Fruit fly (Drosophila melanogaster): ENCODE measurements around the gene OtopLa.

DNA sequence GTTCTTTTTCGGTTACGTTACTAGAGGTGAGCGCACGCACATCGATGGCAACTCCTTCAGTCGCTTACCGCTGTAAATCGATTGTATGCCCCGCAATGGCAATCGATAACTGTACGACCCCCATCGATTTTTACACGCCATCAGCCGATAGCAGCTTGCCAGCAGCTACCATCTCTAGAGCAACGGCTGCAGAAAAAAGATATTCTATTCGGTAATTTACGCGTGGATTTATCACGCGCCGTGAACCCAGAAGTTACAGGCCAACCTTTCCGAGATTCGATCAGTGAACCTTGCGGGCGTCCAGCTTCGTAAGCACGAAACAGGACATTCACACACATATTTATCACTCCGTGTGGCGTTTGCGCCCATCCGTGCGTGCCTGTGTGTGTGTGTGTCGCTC is 17.6 kb upstream of the OtopLa start, which contains the start of the genes Sirt4 and CG4119:
- TF ChIP-seq ey (GFP tag; optimal IDR thresholded peaks at IDR 0.05) (no peak), Hnf4 (GFP tag; optimal IDR thresholded peaks at IDR 0.05) (no peak), usp (GFP tag; optimal IDR thresholded peaks at IDR 0.05) (no peak), br (GFP tag; optimal IDR thresholded peaks at IDR 0.05) (peak; percentile 2), dmrt93B (GFP tag; optimal IDR thresholded peaks at IDR 0.05) (no peak), N (GFP tag; optimal IDR thresholded peaks at IDR 0.05) (peak; percentile 32)

Data from whole organism, wandering third instar larva.